Worm (Caenorhabditis elegans) whole organism, L2 larva: ENCODE measurements around the gene F33C8.2.

Source experiments
- C34F6.9 ChIP-seq: fragments of 150-350 bp; optimal IDR thresholded peaks from 2 replicates; lab custom pipeline; 2014; ENCODE audit warnings: missing biosample characterization, missing genetic modification characterization
- F13H6.1 ChIP-seq: sonication (generic microtip); optimal IDR thresholded peaks from 2 replicates; lab custom pipeline; 2016; ENCODE audit warnings: missing genetic modification characterization, missing compliant biosample characterization
- R02D3.7 ChIP-seq: fragments of 150-350 bp; optimal IDR thresholded peaks from 2 replicates; lab custom pipeline; 2014; ENCODE audit warnings: missing biosample characterization, missing genetic modification characterization
- Y55F3AM.14 ChIP-seq: fragments of 200-800 bp; sonication (Bioruptor generic); optimal IDR thresholded peaks from 2 replicates; lab custom pipeline; 2018; ENCODE audit warnings: mild to moderate bottlenecking, missing genetic modification characterization, missing compliant biosample characterization
- ZK546.5 ChIP-seq: sonication (generic microtip); optimal IDR thresholded peaks from 2 replicates; lab custom pipeline; 2017; ENCODE audit warnings: missing biosample characterization, missing genetic modification characterization
- alr-1 ChIP-seq: fragments of 150-350 bp; optimal IDR thresholded peaks from 2 replicates; lab custom pipeline; 2014; ENCODE audit warnings: missing biosample characterization, missing genetic modification characterization
- aly-2 ChIP-seq: fragments of 150-350 bp; optimal IDR thresholded peaks from 2 replicates; lab custom pipeline; 2014; ENCODE audit warnings: missing biosample characterization, missing genetic modification characterization
- ama-1 ChIP-seq: fragments of 150-350 bp; optimal IDR thresholded peaks from 2 replicates; lab custom pipeline; 2018; ENCODE audit warnings: inconsistent platforms
- ceh-16 ChIP-seq: fragments of 150-350 bp; optimal IDR thresholded peaks from 2 replicates; lab custom pipeline; 2014; ENCODE audit warnings: missing biosample characterization, missing genetic modification characterization
- ceh-82 ChIP-seq: fragments of 150-350 bp; optimal IDR thresholded peaks from 2 replicates; lab custom pipeline; 2014; ENCODE audit warnings: missing biosample characterization, missing genetic modification characterization
- crh-2 ChIP-seq: sonication (generic microtip); optimal IDR thresholded peaks from 2 replicates; lab custom pipeline; 2017; ENCODE audit warnings: missing biosample characterization, missing genetic modification characterization
- dmd-4 ChIP-seq: sonication (generic microtip); optimal IDR thresholded peaks from 2 replicates; lab custom pipeline; 2017; ENCODE audit warnings: missing biosample characterization, missing genetic modification characterization
- egl-27 ChIP-seq: sonication (generic microtip); optimal IDR thresholded peaks from 3 replicates; lab custom pipeline; 2017; ENCODE audit warnings: missing biosample characterization, missing genetic modification reagents, missing genetic modification characterization
- elt-1 ChIP-seq: fragments of 150-350 bp; optimal IDR thresholded peaks from 2 replicates; lab custom pipeline; 2014; ENCODE audit warnings: missing biosample characterization, missing genetic modification characterization
- elt-3 ChIP-seq: sonication (generic microtip); optimal IDR thresholded peaks from 2 replicates; lab custom pipeline; 2017; ENCODE audit warnings: missing biosample characterization, missing genetic modification characterization
- fos-1 ChIP-seq: fragments of 150-350 bp; optimal IDR thresholded peaks from 2 replicates; lab custom pipeline; 2014; ENCODE audit warnings: missing biosample characterization, missing genetic modification characterization
- lin-11 ChIP-seq: fragments of 150-350 bp; sonication (generic microtip); optimal IDR thresholded peaks from 2 replicates; lab custom pipeline; 2014; ENCODE audit warnings: missing biosample characterization, missing genetic modification characterization, inconsistent platforms, mixed read lengths
- lin-13 ChIP-seq: fragments of 150-350 bp; optimal IDR thresholded peaks from 2 replicates; lab custom pipeline; 2014; ENCODE audit warnings: missing biosample characterization, missing genetic modification reagents, missing genetic modification characterization
- lin-39 ChIP-seq: fragments of 150-350 bp; optimal IDR thresholded peaks from 2 replicates; lab custom pipeline; 2014; ENCODE audit warnings: missing biosample characterization, missing genetic modification reagents, missing genetic modification characterization
- lsy-2 ChIP-seq, 2 experiments: fragments of 150-350 bp in 1 of 2; sonication (generic microtip) in 1 of 2; optimal IDR thresholded peaks; 2 replicates each; lab custom pipeline; 2014 to 2017; ENCODE audit warnings: missing biosample characterization in 2 of 2, missing genetic modification characterization in 2 of 2
- mab-5 ChIP-seq: fragments of 150-350 bp; optimal IDR thresholded peaks from 2 replicates; lab custom pipeline; 2014; ENCODE audit warnings: missing biosample characterization, missing genetic modification characterization
- mbf-1 ChIP-seq: sonication (generic microtip); optimal IDR thresholded peaks from 2 replicates; lab custom pipeline; 2017; ENCODE audit warnings: missing biosample characterization, missing genetic modification characterization
- mdl-1 ChIP-seq, 2 experiments: fragments of 150-350 bp in 1 of 2; sonication (generic microtip) in 1 of 2; optimal IDR thresholded peaks; 2 replicates each; lab custom pipeline; 2017; ENCODE audit warnings: missing biosample characterization in 2 of 2, missing genetic modification characterization in 2 of 2
- nhr-10 ChIP-seq: sonication (generic microtip); optimal IDR thresholded peaks from 2 replicates; lab custom pipeline; 2017; ENCODE audit warnings: missing biosample characterization, missing genetic modification characterization
- nhr-11 ChIP-seq: fragments of 150-350 bp; optimal IDR thresholded peaks from 2 replicates; lab custom pipeline; 2014; ENCODE audit warnings: missing biosample characterization, missing genetic modification characterization
- nhr-12 ChIP-seq: fragments of 150-350 bp; optimal IDR thresholded peaks from 2 replicates; lab custom pipeline; 2014; ENCODE audit warnings: missing biosample characterization, missing genetic modification characterization
- nhr-129 ChIP-seq: fragments of 150-350 bp; optimal IDR thresholded peaks from 2 replicates; lab custom pipeline; 2014; ENCODE audit warnings: missing biosample characterization, missing genetic modification characterization
- nhr-21 ChIP-seq: fragments of 150-350 bp; optimal IDR thresholded peaks from 2 replicates; lab custom pipeline; 2014; ENCODE audit warnings: missing biosample characterization, missing genetic modification characterization
- nhr-23 ChIP-seq: fragments of 150-350 bp; optimal IDR thresholded peaks from 2 replicates; lab custom pipeline; 2014; ENCODE audit warnings: missing biosample characterization, missing genetic modification reagents, missing genetic modification characterization
- nhr-237 ChIP-seq: fragments of 150-350 bp; optimal IDR thresholded peaks from 2 replicates; lab custom pipeline; 2014; ENCODE audit warnings: missing biosample characterization, missing genetic modification characterization
- nhr-25 ChIP-seq: fragments of 150-350 bp; sonication (generic microtip); optimal IDR thresholded peaks from 3 replicates; lab custom pipeline; 2014; ENCODE audit warnings: missing biosample characterization, missing genetic modification characterization
- nhr-6 ChIP-seq: fragments of 150-350 bp; optimal IDR thresholded peaks from 2 replicates; lab custom pipeline; 2014; ENCODE audit warnings: missing biosample characterization, missing genetic modification characterization
- nhr-77 ChIP-seq: fragments of 150-350 bp; optimal IDR thresholded peaks from 2 replicates; lab custom pipeline; 2014; ENCODE audit warnings: missing biosample characterization, missing genetic modification characterization
- peb-1 ChIP-seq: fragments of 150-350 bp; optimal IDR thresholded peaks from 2 replicates; lab custom pipeline; 2014; ENCODE audit warnings: missing biosample characterization, missing genetic modification characterization
- sem-4 ChIP-seq: fragments of 150-350 bp; optimal IDR thresholded peaks from 2 replicates; lab custom pipeline; 2014; ENCODE audit warnings: missing biosample characterization, missing genetic modification reagents, missing genetic modification characterization
- skn-1 ChIP-seq: sonication (generic microtip); optimal IDR thresholded peaks from 2 replicates; lab custom pipeline; 2017; ENCODE audit warnings: missing biosample characterization, missing genetic modification characterization
- sma-3 ChIP-seq: sonication (generic microtip); optimal IDR thresholded peaks from 2 replicates; lab custom pipeline; 2016; ENCODE audit warnings: missing genetic modification reagents, missing genetic modification characterization, missing compliant biosample characterization
- sma-9 ChIP-seq, 2 experiments: fragments of 150-350 bp in 1 of 2; sonication (generic microtip) in 1 of 2; optimal IDR thresholded peaks; 2 replicates each; lab custom pipeline; 2014 to 2016; ENCODE audit warnings: missing genetic modification characterization in 2 of 2, mild to moderate bottlenecking in 1 of 2, missing biosample characterization in 1 of 2, missing compliant biosample characterization in 1 of 2, missing genetic modification reagents in 1 of 2, moderate library complexity in 1 of 2
- snpc-4 ChIP-seq: fragments of 150-350 bp; optimal IDR thresholded peaks from 2 replicates; lab custom pipeline; 2014; ENCODE audit warnings: missing biosample characterization, missing genetic modification characterization
- unc-55 ChIP-seq: fragments of 150-350 bp; sonication (generic microtip); optimal IDR thresholded peaks from 3 replicates; lab custom pipeline; 2014; ENCODE audit warnings: missing biosample characterization, missing genetic modification reagents, missing genetic modification characterization
- unc-62 ChIP-seq: fragments of 150-350 bp; optimal IDR thresholded peaks from 2 replicates; lab custom pipeline; 2014; ENCODE audit warnings: missing biosample characterization, missing genetic modification reagents, missing genetic modification characterization
- zag-1 ChIP-seq: fragments of 150-350 bp; optimal IDR thresholded peaks from 2 replicates; lab custom pipeline; 2014; ENCODE audit warnings: missing biosample characterization, missing genetic modification characterization
- ztf-1 ChIP-seq: fragments of 200-800 bp; sonication (Bioruptor generic); conservative IDR thresholded peaks from 2 replicates; pipeline ENCODE4 v1.3.6; 2022; ENCODE audit warnings: missing genetic modification characterization, missing compliant biosample characterization
- ztf-11 ChIP-seq: sonication (generic microtip); optimal IDR thresholded peaks from 2 replicates; lab custom pipeline; 2017; ENCODE audit warnings: missing biosample characterization, missing genetic modification characterization
- ztf-4 ChIP-seq: fragments of 150-350 bp; optimal IDR thresholded peaks from 2 replicates; lab custom pipeline; 2014; ENCODE audit warnings: missing biosample characterization, missing genetic modification characterization

The F33C8.2 gene

DNA sequence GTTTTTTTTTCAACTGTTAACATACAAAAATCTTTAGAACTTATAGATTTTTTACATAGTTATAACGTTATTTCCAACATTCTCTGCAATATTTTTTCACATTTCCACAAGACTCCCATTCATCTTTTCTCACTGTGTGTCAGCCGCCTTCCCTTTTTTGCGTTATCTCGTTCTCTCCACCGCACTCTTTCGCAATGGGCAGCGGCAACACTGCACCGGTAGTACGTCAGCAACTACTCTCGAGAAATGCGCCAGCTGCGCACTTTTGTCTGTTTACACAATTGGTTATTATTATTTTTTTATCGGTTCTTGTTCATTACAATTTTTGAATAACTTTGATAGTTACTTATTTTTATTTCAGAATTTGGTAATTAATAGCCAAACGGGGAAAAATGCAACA is 25.8 kb downstream of the F33C8.2 start, which contains the start of gene C05G5.2 (continued):
- TF ChIP-seq nhr-6 (tag; lab: Kevin White, UChicago) (peak; percentile 66), nhr-77 (no peak), crh-2 (tag; lab: Kevin White, UChicago) (peak; percentile 95), peb-1 (tag; lab: Kevin White, UChicago) (no peak)

DNA sequence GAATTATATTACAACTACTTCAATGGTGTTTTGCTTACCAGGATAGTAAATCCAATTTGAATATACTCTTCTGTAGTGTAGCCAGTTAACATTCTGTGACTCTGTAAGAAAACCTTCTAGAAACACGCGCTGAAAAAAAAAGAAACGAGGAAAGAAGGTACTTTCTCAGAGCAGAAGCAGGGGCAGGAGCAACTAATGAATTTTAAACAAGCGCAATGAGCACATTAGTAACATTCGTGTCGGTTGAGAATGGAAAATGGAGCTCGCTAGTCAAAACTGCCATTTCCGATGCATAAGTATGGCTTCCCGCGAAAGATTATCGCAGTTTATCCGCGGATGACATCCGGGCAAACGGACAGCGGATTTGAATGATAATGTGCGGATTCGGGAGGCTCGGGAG is 30.7 kb downstream of the F33C8.2 start, which contains the start of gene C05G5.3:
C05G5.3 (minus strand) TSS at position 101 of the 400 bp plus-strand sequence.
- TF ChIP-seq sma-3 (GFP tag; lab: Kevin White, UChicago) (no peak), sma-9 (GFP tag; optimal IDR thresholded peaks at IDR 0.05; lab: Kevin White, UChicago) (no peak), sma-9 (tag; optimal IDR thresholded peaks at IDR 0.05; lab: Kevin White, UChicago) (no peak), ceh-16 (tag; lab: Kevin White, UChicago) (no peak), sem-4 (no peak), ztf-1 (GFP tag; lab: Robert Waterston, UW) (no peak), unc-55 (GFP tag; lab: Kevin White, UChicago) (no peak), nhr-12 (tag; lab: Kevin White, UChicago) (no peak), nhr-23 (tag; lab: Kevin White, UChicago) (no peak), zag-1 (tag; lab: Kevin White, UChicago) (no peak), dmd-4 (tag; lab: Kevin White, UChicago) (no peak), peb-1 (tag; lab: Kevin White, UChicago) (no peak), aly-2 (tag; lab: Kevin White, UChicago) (no peak), nhr-77 (no peak), crh-2 (tag; lab: Kevin White, UChicago) (no peak), F13H6.1 (tag; lab: Kevin White, UChicago) (no peak), egl-27 (tag; lab: Kevin White, UChicago) (no peak), skn-1 (no peak), unc-62 (GFP tag; lab: Kevin White, UChicago) (no peak), elt-3 (no peak)
- TF ChIP-seq, all 48 proteins: peak for 0

DNA sequence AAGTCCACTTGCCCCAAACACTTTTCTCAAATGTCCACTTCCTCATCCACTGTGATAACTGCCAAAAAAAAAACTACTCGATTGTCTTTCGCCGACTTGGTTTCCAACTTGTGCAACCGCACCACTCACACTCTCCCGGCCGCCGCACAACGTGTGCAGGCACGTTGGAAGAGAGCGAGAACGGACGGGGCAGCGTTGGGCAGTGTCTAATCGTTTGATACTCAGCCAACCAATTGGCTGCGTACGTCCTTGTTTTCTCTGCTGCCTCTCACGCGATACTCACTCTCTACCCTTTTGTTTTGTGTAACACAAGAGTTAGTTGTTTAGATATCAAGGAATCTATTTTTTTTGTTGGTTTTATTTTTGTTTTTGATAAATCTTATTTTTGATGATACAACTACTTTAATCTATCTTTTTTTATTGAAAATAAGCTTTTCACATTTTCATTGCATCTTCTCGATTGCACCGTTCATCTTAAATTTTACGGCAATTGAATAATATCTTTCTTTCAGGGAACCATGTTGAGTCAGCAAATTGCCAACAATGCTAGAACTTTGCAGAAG is 32.4 kb downstream of the F33C8.2 start, which contains the start of gene sucl-1:
sucl-1 (plus strand) TSS at position 513 of the 563 bp plus-strand sequence.
- peak; percentile 82 for TF ChIP-seq zag-1 (tag; lab: Kevin White, UChicago)
- TF ChIP-seq unc-62 (GFP tag; lab: Kevin White, UChicago) = no peak
- no peak for TF ChIP-seq ztf-11 (tag; lab: Kevin White, UChicago)
- TF ChIP-seq aly-2 (tag; lab: Kevin White, UChicago) = no peak
- TF ChIP-seq Y55F3AM.14 (GFP tag; lab: Kevin White, UChicago) = peak; percentile 68
- no peak for TF ChIP-seq lin-39 (tag; lab: Kevin White, UChicago)
- TF ChIP-seq ceh-16 (tag; lab: Kevin White, UChicago) = no peak
- TF ChIP-seq ceh-82 (tag; lab: Kevin White, UChicago) = peak; percentile 7
- peak; percentile 92 for TF ChIP-seq fos-1 (tag; lab: Kevin White, UChicago)
- no peak for TF ChIP-seq nhr-77
- no peak for TF ChIP-seq elt-3
- no peak for TF ChIP-seq ZK546.5 (tag; lab: Kevin White, UChicago)
- no peak for TF ChIP-seq skn-1
- TF ChIP-seq mdl-1 (tag; optimal IDR thresholded peaks at IDR 0.05; lab: Kevin White, UChicago) = peak; percentile 54 to 82
- no peak for TF ChIP-seq nhr-11
- TF ChIP-seq lsy-2 (tag; optimal IDR thresholded peaks at IDR 0.05; lab: Kevin White, UChicago) = peak; percentile 45 to 82
- TF ChIP-seq F13H6.1 (tag; lab: Kevin White, UChicago) = peak; percentile 90
- TF ChIP-seq egl-27 (tag; lab: Kevin White, UChicago) = peak; percentile 27
- TF ChIP-seq nhr-23 (tag; lab: Kevin White, UChicago) = no peak
- TF ChIP-seq ztf-4 = peak; percentile 48
- TF ChIP-seq dmd-4 (tag; lab: Kevin White, UChicago) = no peak
- TF ChIP-seq mbf-1 (tag; lab: Kevin White, UChicago) = no peak
- no peak for TF ChIP-seq ama-1
- TF ChIP-seq nhr-6 (tag; lab: Kevin White, UChicago) = peak; percentile 39
- TF ChIP-seq lin-11 (tag; lab: Kevin White, UChicago) = peak; percentile 64
- TF ChIP-seq nhr-10 (tag; lab: Kevin White, UChicago) = no peak
- no peak for TF ChIP-seq nhr-12 (tag; lab: Kevin White, UChicago)
- peak; percentile 89 for TF ChIP-seq C34F6.9 (tag; lab: Kevin White, UChicago)
- peak; percentile 92 for TF ChIP-seq sma-9 (GFP tag; optimal IDR thresholded peaks at IDR 0.05; lab: Kevin White, UChicago)
- no peak for TF ChIP-seq sma-9 (tag; optimal IDR thresholded peaks at IDR 0.05; lab: Kevin White, UChicago)
- no peak for TF ChIP-seq ztf-1 (GFP tag; lab: Robert Waterston, UW)
- peak; percentile 75 for TF ChIP-seq snpc-4 (tag; lab: Kevin White, UChicago)
- peak; percentile 92 for TF ChIP-seq crh-2 (tag; lab: Kevin White, UChicago)
- TF ChIP-seq peb-1 (tag; lab: Kevin White, UChicago) = no peak
- TF ChIP-seq sem-4 = peak; percentile 78
- TF ChIP-seq R02D3.7 (tag; lab: Kevin White, UChicago) = no peak
- no peak for TF ChIP-seq alr-1 (tag; lab: Kevin White, UChicago)
- TF ChIP-seq unc-55 (GFP tag; lab: Kevin White, UChicago) = peak; percentile 87
- TF ChIP-seq sma-3 (GFP tag; lab: Kevin White, UChicago) = peak; percentile 71
- TF ChIP-seq nhr-21 = peak; percentile 72
- no peak for TF ChIP-seq nhr-237 (tag; lab: Kevin White, UChicago)
- TF ChIP-seq nhr-25 = peak; percentile 86
- peak; percentile 94 for TF ChIP-seq nhr-129
- TF ChIP-seq mab-5 (tag; lab: Kevin White, UChicago) = peak; percentile 76
- no peak for TF ChIP-seq elt-1 (tag; lab: Kevin White, UChicago)
- TF ChIP-seq lin-13 = peak; percentile 71
